Worm (Caenorhabditis elegans) whole organism, L1 larva: ENCODE measurements around the gene clec-171.

Source experiments
- C34B4.2 ChIP-seq: sonication (generic microtip); optimal IDR thresholded peaks from 2 replicates; lab custom pipeline; 2017; ENCODE audit warnings: mild to moderate bottlenecking, missing genetic modification characterization, missing compliant biosample characterization
- alr-1 ChIP-seq: fragments of 200-800 bp; sonication (Bioruptor generic); optimal IDR thresholded peaks from 2 replicates; lab custom pipeline; 2018; ENCODE audit warnings: borderline replicate concordance, mild to moderate bottlenecking, missing genetic modification characterization, missing compliant biosample characterization
- blmp-1 ChIP-seq: fragments of 150-350 bp; optimal IDR thresholded peaks from 2 replicates; lab custom pipeline; 2014; ENCODE audit warnings: missing biosample characterization, missing genetic modification characterization
- ceh-8 ChIP-seq: fragments of 200-800 bp; sonication (Bioruptor generic); optimal IDR thresholded peaks from 2 replicates; lab custom pipeline; 2018; ENCODE audit warnings: mild to moderate bottlenecking, missing genetic modification characterization, moderate library complexity, missing compliant biosample characterization
- dsc-1 ChIP-seq: sonication (generic microtip); optimal IDR thresholded peaks from 2 replicates; lab custom pipeline; 2016; ENCODE audit warnings: mild to moderate bottlenecking, missing genetic modification characterization, missing compliant biosample characterization
- efl-1 ChIP-seq, 4 experiments: fragments of 150-350 bp; optimal IDR thresholded peaks in 3 of 4; peaks in 1 of 4; 1 replicate in 1 of 4; 2 replicates in 3 of 4; lab custom pipeline; 2014; ENCODE audit warnings: missing biosample characterization in 2 of 4, missing genetic modification characterization in 2 of 4, missing genetic modification reagents in 2 of 4
- efl-3 ChIP-seq: fragments of 200-800 bp; sonication (Bioruptor generic); optimal IDR thresholded peaks from 2 replicates; lab custom pipeline; 2018; ENCODE audit warnings: mild to moderate bottlenecking, missing genetic modification characterization, missing compliant biosample characterization
- egl-13 ChIP-seq: sonication (generic microtip); optimal IDR thresholded peaks from 2 replicates; lab custom pipeline; 2016; ENCODE audit warnings: missing genotype, missing genetic modification reagents, missing genetic modification characterization, missing compliant biosample characterization
- hlh-4 ChIP-seq: sonication (generic microtip); optimal IDR thresholded peaks from 2 replicates; lab custom pipeline; 2016; ENCODE audit warnings: mild to moderate bottlenecking, missing genetic modification characterization, missing compliant biosample characterization
- hpl-2 ChIP-seq: fragments of 150-350 bp; optimal IDR thresholded peaks from 2 replicates; lab custom pipeline; 2014; ENCODE audit warnings: missing biosample characterization, missing genetic modification reagents, missing genetic modification characterization
- lin-39 ChIP-seq: fragments of 150-350 bp; optimal IDR thresholded peaks from 2 replicates; lab custom pipeline; 2014; ENCODE audit warnings: missing biosample characterization, missing genetic modification reagents, missing genetic modification characterization
- nhr-12 ChIP-seq: sonication (generic microtip); optimal IDR thresholded peaks from 2 replicates; lab custom pipeline; 2017; ENCODE audit warnings: missing biosample characterization, missing genetic modification characterization
- nhr-19 ChIP-seq: fragments of 200-800 bp; sonication (Bioruptor generic); conservative IDR thresholded peaks from 2 replicates; pipeline ENCODE4 v1.3.6; 2022; ENCODE audit warnings: missing genetic modification characterization, missing compliant biosample characterization
- nhr-20 ChIP-seq: sonication (generic microtip); optimal IDR thresholded peaks from 2 replicates; lab custom pipeline; 2016; ENCODE audit warnings: mild to moderate bottlenecking, missing genetic modification characterization, missing compliant biosample characterization
- nhr-237 ChIP-seq: fragments of 150-350 bp; optimal IDR thresholded peaks from 2 replicates; lab custom pipeline; 2014; ENCODE audit warnings: missing biosample characterization, missing genetic modification characterization
- nhr-28 ChIP-seq: fragments of 150-350 bp; optimal IDR thresholded peaks from 2 replicates; lab custom pipeline; 2014; ENCODE audit warnings: missing biosample characterization, missing genetic modification characterization
- nhr-90 ChIP-seq: sonication (generic microtip); optimal IDR thresholded peaks from 2 replicates; lab custom pipeline; 2016; ENCODE audit warnings: mild to moderate bottlenecking, missing genetic modification characterization, missing compliant biosample characterization; ENCODE audit not compliant: poor library complexity
- pag-3 ChIP-seq: sonication (generic microtip); optimal IDR thresholded peaks from 2 replicates; lab custom pipeline; 2017; ENCODE audit warnings: missing genetic modification characterization, mild to moderate bottlenecking, missing compliant biosample characterization, antibody characterized with exemption, borderline replicate concordance; ENCODE audit not compliant: insufficient read depth
- sptf-1 ChIP-seq: fragments of 150-350 bp; optimal IDR thresholded peaks from 2 replicates; lab custom pipeline; 2014; ENCODE audit warnings: missing biosample characterization, missing genetic modification characterization
- unc-130 ChIP-seq: fragments of 150-350 bp; optimal IDR thresholded peaks from 2 replicates; lab custom pipeline; 2017; ENCODE audit warnings: missing biosample characterization, missing genetic modification characterization, inconsistent platforms
- unc-62 ChIP-seq: fragments of 150-350 bp; optimal IDR thresholded peaks from 2 replicates; lab custom pipeline; 2014; ENCODE audit warnings: missing biosample characterization, missing genetic modification reagents, missing genetic modification characterization

The clec-171 gene

ce11 chrIV:1377699-1378098 lies 49.5 kb downstream of the clec-171 start:
- TF ChIP-seq nhr-19, result no peak
- TF ChIP-seq unc-130, result no peak
- TF ChIP-seq hlh-4 (tag; lab: Kevin White, UChicago), result no peak
- peak; percentile 5 for TF ChIP-seq blmp-1 (tag; lab: Kevin White, UChicago)
- TF ChIP-seq ceh-8 (GFP tag; lab: Kevin White, UChicago), result peak; percentile 79

DNA sequence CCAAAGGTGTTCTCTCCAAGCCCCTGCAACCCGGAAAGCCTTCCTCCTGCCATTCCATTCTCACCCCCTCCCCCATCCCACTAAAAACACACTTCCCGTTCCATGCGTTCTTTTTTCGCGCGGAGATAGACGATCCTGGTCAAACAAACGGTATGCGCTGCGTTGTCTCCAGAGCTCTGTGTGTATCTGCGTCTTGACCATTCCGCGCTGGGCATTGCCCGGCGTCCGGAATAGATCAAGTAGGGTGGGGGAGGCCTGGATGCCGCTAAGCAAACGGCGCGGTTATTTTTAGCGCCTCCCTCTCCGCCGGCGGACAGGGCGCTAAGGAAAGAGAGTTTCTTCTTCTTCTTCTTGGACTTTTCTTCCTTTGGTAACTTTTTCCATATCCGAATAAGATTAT lies 51.9 kb downstream of the clec-171 start:
- TF ChIP-seq nhr-237 (no peak), ceh-8 (GFP tag; lab: Kevin White, UChicago) (no peak), hpl-2 (GFP tag; lab: Kevin White, UChicago) (no peak), efl-3 (GFP tag; lab: Kevin White, UChicago) (no peak), nhr-20 (no peak), unc-62 (no peak), egl-13 (tag; lab: Kevin White, UChicago) (no peak), dsc-1 (tag; lab: Kevin White, UChicago) (no peak), nhr-12 (tag; lab: Kevin White, UChicago) (no peak), nhr-28 (no peak), nhr-90 (tag; lab: Kevin White, UChicago) (no peak), C34B4.2 (no peak), lin-39 (no peak), efl-1 (optimal IDR thresholded peaks at IDR 0.05; lab: Kevin White, UChicago) (no peak), efl-1 (GFP tag; optimal IDR thresholded peaks at IDR 0.05 in 1 of 2; lab: Kevin White, UChicago) (no peak), unc-130 (no peak), pag-3 (tag; lab: Kevin White, UChicago) (no peak), sptf-1 (tag; lab: Kevin White, UChicago) (no peak), alr-1 (tag; lab: Kevin White, UChicago) (no peak)
